Fruit fly (Drosophila melanogaster): Measurements from ENCODE around the gene Ilp2.

Ilp2 gene

DNA sequence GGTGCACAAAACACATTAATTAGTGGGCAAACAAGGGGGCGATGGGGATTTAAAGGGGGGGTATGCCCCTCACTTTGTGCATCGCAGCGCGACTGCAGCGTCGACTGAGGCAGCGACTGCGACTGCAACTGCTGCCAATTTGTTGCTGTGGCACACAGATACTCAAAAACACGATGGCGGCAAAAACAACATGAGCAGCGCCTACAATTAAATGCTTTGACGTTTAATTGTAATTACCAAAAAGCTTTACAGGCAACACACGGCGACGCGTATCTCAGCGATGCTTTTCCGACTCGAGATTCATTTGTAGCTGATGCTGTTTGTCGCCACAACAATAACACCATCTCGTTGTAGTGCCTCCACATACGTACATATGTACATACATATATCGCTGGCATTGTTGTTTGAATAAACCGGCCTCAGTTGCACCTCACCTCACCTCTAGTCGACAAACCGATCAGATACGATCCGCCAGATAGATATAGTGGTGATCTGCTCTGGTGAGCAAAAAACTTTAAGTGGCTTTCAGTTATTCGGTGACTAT is 21.7 kb downstream of the Ilp2 start:
- no peak for TF ChIP-seq cic (GFP tag; optimal IDR thresholded peaks at IDR 0.05)
- no peak for TF ChIP-seq pad (GFP tag; optimal IDR thresholded peaks at IDR 0.05)
- TF ChIP-seq Hr96 (GFP tag; optimal IDR thresholded peaks at IDR 0.05): peak; percentile 25
- TF ChIP-seq Mnt (GFP tag; optimal IDR thresholded peaks at IDR 0.05): peak; percentile 1
- no peak for TF ChIP-seq CG11617 (GFP tag; optimal IDR thresholded peaks at IDR 0.05)
- peak; percentile 61 for TF ChIP-seq kay (GFP tag; ENCODE audit: borderline replicate concordance)

DNA sequence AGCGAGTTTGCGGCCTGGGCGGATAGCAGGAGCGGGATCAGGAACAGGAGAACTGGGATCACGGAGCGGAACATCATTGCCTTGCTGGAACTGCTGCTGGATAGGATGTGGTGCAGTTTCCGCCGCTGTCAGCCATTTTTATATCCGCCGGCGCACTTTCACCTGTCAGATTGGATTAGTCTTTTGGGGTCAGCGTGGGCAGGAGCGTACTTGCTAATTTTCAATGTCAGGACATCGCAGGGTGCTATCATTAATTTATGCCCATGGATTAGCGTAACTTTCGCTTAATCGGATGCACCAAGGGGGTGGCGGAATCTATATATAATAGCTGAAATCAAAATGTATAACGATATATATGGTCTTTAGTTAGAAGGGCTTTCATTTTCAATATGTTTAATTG is 24.3 kb downstream of the Ilp2 start, which contains the start of gene Ilp5:
Gene Ilp5, minus strand, starts transcription at position 101 of the 400 bp plus-strand sequence.
- no peak for TF ChIP-seq Clk (GFP tag; optimal IDR thresholded peaks at IDR 0.05)
- TF ChIP-seq tj (GFP tag; optimal IDR thresholded peaks at IDR 0.05): no peak
- no peak for TF ChIP-seq CG33017 (tag; optimal IDR thresholded peaks at IDR 0.05)

DNA sequence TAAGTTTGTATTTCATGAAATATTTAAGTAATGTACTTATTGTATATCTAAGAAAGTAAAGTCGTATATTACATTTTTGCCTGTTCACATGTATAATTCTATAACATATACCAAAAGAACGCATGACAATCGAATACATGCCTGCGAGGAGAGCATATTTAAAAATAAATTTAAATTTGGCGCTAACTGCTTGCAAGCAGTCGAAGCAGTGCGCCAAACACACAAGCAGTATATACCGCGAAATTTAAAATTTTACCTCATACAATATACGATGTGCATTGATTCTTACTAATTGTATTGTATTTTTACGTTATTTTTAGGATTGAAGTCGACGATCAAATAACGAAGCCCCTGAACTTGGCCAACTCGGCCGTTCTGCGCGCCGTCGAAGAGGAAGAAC is 24.7 kb downstream of the Ilp2 start:
- TF ChIP-seq CG1620 (GFP tag; optimal IDR thresholded peaks at IDR 0.05): no peak
- TF ChIP-seq pad (GFP tag; optimal IDR thresholded peaks at IDR 0.05): no peak
- no peak for TF ChIP-seq toe (GFP tag; optimal IDR thresholded peaks at IDR 0.05)
- TF ChIP-seq bab1 (GFP tag; optimal IDR thresholded peaks at IDR 0.05): no peak
- TF ChIP-seq Hr96 (GFP tag; optimal IDR thresholded peaks at IDR 0.05): no peak
- no peak for TF ChIP-seq CG5204 (GFP tag; optimal IDR thresholded peaks at IDR 0.05)
- no peak for TF ChIP-seq cic (GFP tag; optimal IDR thresholded peaks at IDR 0.05)
- no peak for TF ChIP-seq CG7101 (tag; optimal IDR thresholded peaks at IDR 0.05)

DNA sequence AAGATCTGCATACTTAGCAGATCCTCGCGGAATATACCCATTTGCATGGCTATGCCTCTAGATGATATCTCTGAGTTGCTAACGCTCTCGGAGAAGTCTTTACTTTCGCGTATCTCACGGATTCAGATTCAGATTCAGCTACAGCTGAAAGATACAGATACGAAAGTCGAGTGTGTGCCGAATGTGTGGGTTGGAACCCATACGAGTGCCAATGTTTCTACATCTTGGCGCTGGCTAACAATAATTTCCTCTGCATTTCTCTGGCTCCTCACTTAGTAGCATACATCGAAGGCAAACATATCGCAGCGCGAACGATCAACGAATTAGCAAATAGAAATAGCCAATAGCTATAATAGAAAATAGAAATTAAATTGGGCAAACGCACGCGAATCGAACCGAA is 29.7 kb downstream of the Ilp2 start:
- TF ChIP-seq tj (GFP tag; optimal IDR thresholded peaks at IDR 0.05) (no peak), CG14711 (tag; optimal IDR thresholded peaks at IDR 0.05) (no peak), cic (GFP tag; optimal IDR thresholded peaks at IDR 0.05) (no peak), cnc (optimal IDR thresholded peaks at IDR 0.05) (no peak), toe (GFP tag; optimal IDR thresholded peaks at IDR 0.05) (no peak), Hr96 (GFP tag; optimal IDR thresholded peaks at IDR 0.05) (no peak), kay (GFP tag; ENCODE audit: borderline replicate concordance) (peak; percentile 78)

DNA sequence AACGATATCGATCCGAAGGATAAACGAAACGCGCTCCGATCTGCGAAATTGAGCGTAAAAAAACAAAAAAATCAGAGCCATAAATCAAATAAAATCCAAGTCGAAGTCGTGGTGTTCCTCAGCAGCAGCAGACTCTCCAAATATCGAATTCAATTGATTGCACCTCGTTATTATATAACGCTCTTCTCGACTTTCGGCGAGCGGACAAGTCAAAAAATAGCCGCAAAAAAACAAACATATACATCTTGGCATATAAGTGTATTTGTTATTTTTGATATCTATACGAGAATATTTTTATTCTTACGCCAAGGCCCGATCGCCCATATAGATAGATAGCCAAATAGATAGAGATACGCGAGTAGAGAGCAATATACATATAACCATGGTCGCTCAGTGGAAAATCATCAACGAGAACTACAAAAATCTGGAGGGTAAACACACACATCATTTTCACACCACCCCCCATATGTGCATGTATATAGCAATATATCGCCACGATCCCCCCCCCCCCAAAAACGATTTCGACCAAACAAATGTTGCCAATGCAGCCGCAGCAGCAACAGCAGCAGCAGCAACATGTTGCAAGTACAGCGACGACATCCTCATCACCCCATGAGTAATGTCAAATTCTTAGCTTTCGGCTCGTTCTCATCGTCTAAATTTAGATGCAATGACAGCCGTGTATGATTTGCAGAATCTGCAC is 30.3 kb downstream of the Ilp2 start:
- TF ChIP-seq Crg-1 (GFP tag; optimal IDR thresholded peaks at IDR 0.05) (no peak), tj (GFP tag; optimal IDR thresholded peaks at IDR 0.05) (no peak), CG33017 (tag; optimal IDR thresholded peaks at IDR 0.05) (no peak), Clk (GFP tag; optimal IDR thresholded peaks at IDR 0.05) (no peak), Mnt (GFP tag; optimal IDR thresholded peaks at IDR 0.05) (no peak), CG1620 (GFP tag; optimal IDR thresholded peaks at IDR 0.05) (no peak), CG5204 (GFP tag; optimal IDR thresholded peaks at IDR 0.05) (no peak), CG11617 (GFP tag; optimal IDR thresholded peaks at IDR 0.05) (no peak), CG7101 (tag; optimal IDR thresholded peaks at IDR 0.05) (no peak)

DNA sequence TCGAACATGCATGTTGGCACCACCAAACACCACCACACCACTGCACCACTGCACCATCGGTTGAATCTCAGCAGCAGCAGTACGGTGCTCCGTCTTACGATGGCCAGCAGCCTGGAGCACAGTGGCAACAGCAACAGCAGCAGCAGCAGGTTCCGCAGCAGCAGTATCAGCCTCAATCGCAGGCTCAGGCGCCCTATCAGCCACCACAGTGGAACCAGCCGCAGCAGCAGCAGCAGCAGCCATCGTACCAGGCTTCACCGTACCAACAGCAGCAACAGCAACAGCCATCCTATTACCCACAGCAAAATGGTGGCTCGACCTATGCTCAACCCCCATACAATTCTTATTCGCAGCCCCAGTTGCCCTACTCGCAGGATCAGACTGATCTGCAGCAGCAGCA is 32.6 kb downstream of the Ilp2 start:
- no peak for TF ChIP-seq Hr96 (GFP tag; optimal IDR thresholded peaks at IDR 0.05)
- no peak for TF ChIP-seq ovo (GFP tag; optimal IDR thresholded peaks at IDR 0.05)
- no peak for TF ChIP-seq toe (GFP tag; optimal IDR thresholded peaks at IDR 0.05)
- no peak for TF ChIP-seq CG33017 (tag; optimal IDR thresholded peaks at IDR 0.05)
- TF ChIP-seq CG5204 (GFP tag; optimal IDR thresholded peaks at IDR 0.05): no peak
- TF ChIP-seq Mnt (GFP tag; optimal IDR thresholded peaks at IDR 0.05): no peak
- TF ChIP-seq CG12768 (GFP tag; optimal IDR thresholded peaks at IDR 0.05): no peak
- no peak for TF ChIP-seq CG7101 (tag; optimal IDR thresholded peaks at IDR 0.05)
- TF ChIP-seq CG14711 (tag; optimal IDR thresholded peaks at IDR 0.05): no peak
- TF ChIP-seq kay (GFP tag; ENCODE audit: borderline replicate concordance): no peak

DNA sequence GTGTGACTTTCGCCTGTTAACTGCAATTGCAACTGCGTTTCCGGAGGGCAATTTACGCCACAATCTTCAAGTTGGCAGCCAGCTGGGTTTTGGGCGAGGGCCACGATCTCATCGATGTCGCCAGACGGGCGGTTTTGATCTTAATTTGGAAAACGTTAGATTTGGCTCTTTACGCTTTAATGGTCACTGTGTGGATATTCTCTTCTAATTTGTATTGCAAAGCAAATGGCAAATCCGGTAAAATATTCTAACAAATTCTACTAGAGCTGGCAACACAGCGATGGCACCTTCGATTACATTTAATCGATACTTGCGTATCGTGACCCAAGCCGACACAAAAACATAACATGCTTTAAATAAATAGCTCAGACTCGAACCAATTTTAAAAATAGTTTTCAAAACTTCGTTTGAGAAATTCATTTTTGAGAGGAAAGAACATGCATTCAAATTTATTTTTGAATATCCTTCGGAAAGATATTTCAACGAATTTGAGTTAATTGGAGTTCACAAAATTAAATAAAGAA is 37.1 kb downstream of the Ilp2 start, which contains the start of gene I-2:
Gene I-2, minus strand, starts transcription at position 282 of the 524 bp plus-strand sequence.
- TF ChIP-seq CG11617 (GFP tag; optimal IDR thresholded peaks at IDR 0.05) (peak; percentile 36), pad (GFP tag; optimal IDR thresholded peaks at IDR 0.05) (no peak)

DNA sequence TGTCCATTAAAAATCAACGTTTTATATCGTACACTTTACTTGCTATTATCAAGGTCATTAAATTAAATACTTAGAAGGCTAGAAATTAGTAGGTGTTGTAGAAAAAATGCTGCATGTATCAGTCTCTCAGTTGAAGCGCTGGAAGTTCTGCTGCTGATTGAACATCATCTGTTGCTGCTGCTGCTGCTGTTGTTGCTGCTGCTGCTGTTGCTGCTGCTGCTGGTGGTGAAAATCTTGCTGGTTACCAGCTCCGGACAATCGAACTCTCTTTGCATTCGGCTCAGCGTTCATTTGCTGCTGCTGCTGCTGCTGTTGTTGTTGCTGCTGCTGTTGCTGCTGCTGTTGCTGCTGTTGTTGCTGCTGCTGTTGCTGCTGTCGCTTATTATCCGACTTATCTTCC is 37.6 kb downstream of the Ilp2 start:
- no peak for TF ChIP-seq Hr96 (GFP tag; optimal IDR thresholded peaks at IDR 0.05)
- no peak for TF ChIP-seq CG5204 (GFP tag; optimal IDR thresholded peaks at IDR 0.05)
- no peak for TF ChIP-seq toe (GFP tag; optimal IDR thresholded peaks at IDR 0.05)
- TF ChIP-seq cnc (optimal IDR thresholded peaks at IDR 0.05): no peak

All from whole organism, adult.